Fruit fly (Drosophila melanogaster): ENCODE measurements around the gene CG43638.

DNA sequence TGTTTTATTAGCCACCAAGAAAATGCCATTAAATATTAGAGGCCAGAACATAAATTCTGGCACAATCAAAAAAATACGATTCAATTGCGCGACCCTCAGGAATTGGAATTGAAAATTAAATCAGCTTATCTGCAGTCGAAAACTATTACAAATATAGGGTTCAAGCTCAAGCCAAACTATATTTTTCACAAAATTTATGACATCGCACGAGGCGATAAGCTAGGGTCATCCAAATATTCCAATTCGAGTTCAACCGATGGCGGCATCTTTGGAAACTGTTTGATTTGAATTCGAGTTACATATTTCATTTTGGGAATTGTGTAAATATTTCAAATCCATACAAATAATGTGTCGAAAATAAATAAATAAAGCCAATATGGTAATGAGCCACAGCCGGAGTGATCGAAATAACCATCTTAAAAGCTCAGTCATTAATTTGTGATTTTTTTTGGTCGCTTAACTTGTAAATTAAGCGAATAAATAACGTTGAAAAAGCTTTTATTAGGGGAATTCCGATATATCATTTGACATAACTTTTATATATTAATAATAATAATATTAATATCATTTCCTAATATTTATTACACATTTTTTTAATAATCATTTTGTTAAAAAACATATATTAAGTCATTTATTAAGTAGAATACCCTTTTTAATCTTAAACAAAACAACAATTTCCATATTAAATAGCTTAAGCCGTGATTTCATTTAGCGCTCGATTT is 40.8 kb downstream of the CG43638 start:
- TF ChIP-seq CG13204 (GFP tag; optimal IDR thresholded peaks at IDR 0.05) (no peak), CG4496 (GFP tag; IDR thresholded peaks at IDR 0.05) (no peak), Ets98B (GFP tag; IDR thresholded peaks at IDR 0.05) (no peak), gl (tag; optimal IDR thresholded peaks at IDR 0.05) (no peak), CG9948 (tag; optimal IDR thresholded peaks at IDR 0.05) (no peak)

Data from whole organism, pupa.